Worm (Caenorhabditis elegans) whole organism, L2 larva: ENCODE results near the gene cyn-11.

Experiments
- R02D3.7 ChIP-seq: fragments of 150-350 bp; optimal IDR thresholded peaks from 2 replicates; lab custom pipeline; 2014; ENCODE audit warnings: missing biosample characterization, missing genetic modification characterization
- Y55F3AM.14 ChIP-seq: fragments of 200-800 bp; sonication (Bioruptor generic); optimal IDR thresholded peaks from 2 replicates; lab custom pipeline; 2018; ENCODE audit warnings: mild to moderate bottlenecking, missing genetic modification characterization, missing compliant biosample characterization
- aly-2 ChIP-seq: fragments of 150-350 bp; optimal IDR thresholded peaks from 2 replicates; lab custom pipeline; 2014; ENCODE audit warnings: missing biosample characterization, missing genetic modification characterization
- ama-1 ChIP-seq: fragments of 150-350 bp; optimal IDR thresholded peaks from 2 replicates; lab custom pipeline; 2018; ENCODE audit warnings: inconsistent platforms
- blmp-1 ChIP-seq: sonication (generic microtip); optimal IDR thresholded peaks from 2 replicates; lab custom pipeline; 2017; ENCODE audit warnings: missing genetic modification characterization, mild to moderate bottlenecking, missing compliant biosample characterization, antibody characterized with exemption, moderate library complexity; ENCODE audit not compliant: insufficient read depth
- ceh-82 ChIP-seq: fragments of 150-350 bp; optimal IDR thresholded peaks from 2 replicates; lab custom pipeline; 2014; ENCODE audit warnings: missing biosample characterization, missing genetic modification characterization
- dmd-4 ChIP-seq: sonication (generic microtip); optimal IDR thresholded peaks from 2 replicates; lab custom pipeline; 2017; ENCODE audit warnings: missing biosample characterization, missing genetic modification characterization
- egl-27 ChIP-seq: sonication (generic microtip); optimal IDR thresholded peaks from 3 replicates; lab custom pipeline; 2017; ENCODE audit warnings: missing biosample characterization, missing genetic modification reagents, missing genetic modification characterization
- elt-1 ChIP-seq: fragments of 150-350 bp; optimal IDR thresholded peaks from 2 replicates; lab custom pipeline; 2014; ENCODE audit warnings: missing biosample characterization, missing genetic modification characterization
- fos-1 ChIP-seq: fragments of 150-350 bp; optimal IDR thresholded peaks from 2 replicates; lab custom pipeline; 2014; ENCODE audit warnings: missing biosample characterization, missing genetic modification characterization
- lin-11 ChIP-seq: fragments of 150-350 bp; sonication (generic microtip); optimal IDR thresholded peaks from 2 replicates; lab custom pipeline; 2014; ENCODE audit warnings: missing biosample characterization, missing genetic modification characterization, inconsistent platforms, mixed read lengths
- lin-39 ChIP-seq: fragments of 150-350 bp; optimal IDR thresholded peaks from 2 replicates; lab custom pipeline; 2014; ENCODE audit warnings: missing biosample characterization, missing genetic modification reagents, missing genetic modification characterization
- lsy-2 ChIP-seq, 2 experiments: fragments of 150-350 bp in 1 of 2; sonication (generic microtip) in 1 of 2; optimal IDR thresholded peaks; 2 replicates each; lab custom pipeline; 2014 to 2017; ENCODE audit warnings: missing biosample characterization in 2 of 2, missing genetic modification characterization in 2 of 2
- mab-5 ChIP-seq: fragments of 150-350 bp; optimal IDR thresholded peaks from 2 replicates; lab custom pipeline; 2014; ENCODE audit warnings: missing biosample characterization, missing genetic modification characterization
- mbf-1 ChIP-seq: sonication (generic microtip); optimal IDR thresholded peaks from 2 replicates; lab custom pipeline; 2017; ENCODE audit warnings: missing biosample characterization, missing genetic modification characterization
- mdl-1 ChIP-seq, 2 experiments: fragments of 150-350 bp in 1 of 2; sonication (generic microtip) in 1 of 2; optimal IDR thresholded peaks; 2 replicates each; lab custom pipeline; 2017; ENCODE audit warnings: missing biosample characterization in 2 of 2, missing genetic modification characterization in 2 of 2
- nhr-129 ChIP-seq: fragments of 150-350 bp; optimal IDR thresholded peaks from 2 replicates; lab custom pipeline; 2014; ENCODE audit warnings: missing biosample characterization, missing genetic modification characterization
- nhr-23 ChIP-seq: fragments of 150-350 bp; optimal IDR thresholded peaks from 2 replicates; lab custom pipeline; 2014; ENCODE audit warnings: missing biosample characterization, missing genetic modification reagents, missing genetic modification characterization
- nhr-237 ChIP-seq: fragments of 150-350 bp; optimal IDR thresholded peaks from 2 replicates; lab custom pipeline; 2014; ENCODE audit warnings: missing biosample characterization, missing genetic modification characterization
- nhr-25 ChIP-seq: fragments of 150-350 bp; sonication (generic microtip); optimal IDR thresholded peaks from 3 replicates; lab custom pipeline; 2014; ENCODE audit warnings: missing biosample characterization, missing genetic modification characterization
- nhr-6 ChIP-seq: fragments of 150-350 bp; optimal IDR thresholded peaks from 2 replicates; lab custom pipeline; 2014; ENCODE audit warnings: missing biosample characterization, missing genetic modification characterization
- peb-1 ChIP-seq: fragments of 150-350 bp; optimal IDR thresholded peaks from 2 replicates; lab custom pipeline; 2014; ENCODE audit warnings: missing biosample characterization, missing genetic modification characterization
- sem-4 ChIP-seq: fragments of 150-350 bp; optimal IDR thresholded peaks from 2 replicates; lab custom pipeline; 2014; ENCODE audit warnings: missing biosample characterization, missing genetic modification reagents, missing genetic modification characterization
- sma-3 ChIP-seq: sonication (generic microtip); optimal IDR thresholded peaks from 2 replicates; lab custom pipeline; 2016; ENCODE audit warnings: missing genetic modification reagents, missing genetic modification characterization, missing compliant biosample characterization
- unc-39 ChIP-seq: fragments of 150-350 bp; optimal IDR thresholded peaks from 2 replicates; lab custom pipeline; 2014; ENCODE audit warnings: missing biosample characterization, missing genetic modification characterization
- unc-62 ChIP-seq: fragments of 150-350 bp; optimal IDR thresholded peaks from 2 replicates; lab custom pipeline; 2014; ENCODE audit warnings: missing biosample characterization, missing genetic modification reagents, missing genetic modification characterization
- zag-1 ChIP-seq: fragments of 150-350 bp; optimal IDR thresholded peaks from 2 replicates; lab custom pipeline; 2014; ENCODE audit warnings: missing biosample characterization, missing genetic modification characterization

Gene cyn-11

DNA sequence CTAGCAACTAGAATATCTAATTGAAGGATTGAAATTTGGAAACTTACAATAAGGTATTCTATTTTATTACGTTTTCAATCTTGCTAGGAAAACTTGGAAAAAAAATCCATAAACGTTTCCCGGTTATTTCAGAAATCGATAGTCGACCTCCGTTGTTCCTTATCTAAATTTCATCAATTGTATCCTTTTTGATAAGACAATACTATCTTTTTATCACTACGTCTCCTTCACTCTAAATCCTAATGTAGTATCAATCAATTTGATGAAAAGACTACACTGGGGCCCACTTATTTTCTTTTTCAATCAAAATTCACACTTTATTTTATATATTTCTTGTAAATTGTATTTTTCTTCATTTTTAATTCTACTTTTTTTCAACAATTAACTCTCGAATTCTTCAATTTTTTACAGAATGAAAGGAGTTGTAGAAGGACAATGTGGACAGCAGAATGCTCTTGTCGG, 11.6 kb downstream of the cyn-11 start, which contains the start of gene prx-5:
TSS of gene prx-5 (plus strand) at position 412 of the 462 bp plus-strand sequence.
- TF ChIP-seq fos-1 (tag; lab: Kevin White, UChicago) (peak; percentile 51), lsy-2 (tag; optimal IDR thresholded peaks at IDR 0.05; lab: Kevin White, UChicago) (no peak)

DNA sequence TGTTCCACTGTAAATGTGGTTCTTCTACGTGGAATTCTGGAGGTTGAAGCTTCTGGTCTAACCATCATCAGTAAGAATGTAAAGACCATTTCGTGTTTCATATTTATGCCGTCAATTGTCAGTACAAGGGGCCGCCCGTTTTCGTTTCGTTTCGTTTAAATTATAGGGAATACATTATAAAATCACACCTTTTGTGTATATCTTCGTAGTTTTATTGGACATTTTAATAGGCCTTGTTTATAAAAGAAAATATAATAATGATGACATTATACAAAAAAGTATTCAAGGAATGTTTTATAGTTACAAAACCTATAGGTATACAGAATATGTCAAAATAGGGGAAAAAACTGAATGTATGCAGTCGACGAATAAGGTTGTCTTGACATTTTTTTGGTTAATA, 12.4 kb downstream of the cyn-11 start, which contains the start of gene ceh-7:
TSS of gene ceh-7 (minus strand) at position 101 of the 400 bp plus-strand sequence.
- no peak for TF ChIP-seq R02D3.7

DNA sequence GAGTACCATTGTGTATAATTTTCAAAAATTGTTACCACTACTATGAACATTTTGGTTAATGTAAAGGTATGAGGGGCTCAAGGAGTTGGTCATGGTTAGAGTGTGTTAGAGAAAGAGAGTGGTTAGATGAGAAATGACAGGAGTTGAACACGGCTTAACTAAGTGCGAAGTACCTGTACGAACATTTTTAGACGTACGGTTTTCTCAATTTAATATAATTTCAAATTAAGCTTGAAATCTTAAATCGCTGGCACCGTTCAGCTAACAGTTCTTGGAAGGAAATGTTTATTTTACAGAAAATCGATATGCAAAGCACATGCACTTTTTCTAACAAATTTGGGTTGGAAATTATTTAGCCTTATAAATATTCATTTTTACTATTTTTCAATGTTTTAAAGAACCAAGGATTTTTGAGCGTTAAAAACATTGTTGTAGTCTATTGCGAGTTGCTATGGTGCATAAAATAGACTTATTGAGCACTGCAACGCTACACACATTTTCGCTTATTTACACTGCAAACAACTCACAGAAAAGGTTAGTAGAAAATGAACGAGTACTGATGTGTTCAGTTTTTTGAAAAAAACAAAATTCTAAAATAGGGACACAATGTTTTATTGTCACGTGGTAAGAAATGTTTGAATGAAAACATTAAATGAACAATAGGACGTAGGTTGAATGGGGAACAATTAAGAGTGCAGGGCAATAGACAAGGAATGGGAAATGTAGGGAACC, 14.3 kb downstream of the cyn-11 start, which contains the start of gene sphk-1:
TSS of gene sphk-1 (minus strand) at position 51 of the 732 bp plus-strand sequence.
- TF ChIP-seq elt-1 (no peak), zag-1 (tag; lab: Kevin White, UChicago) (no peak), sem-4 (tag; lab: Kevin White, UChicago) (no peak), unc-39 (tag; lab: Kevin White, UChicago) (no peak), sma-3 (GFP tag; lab: Kevin White, UChicago) (no peak), Y55F3AM.14 (GFP tag; lab: Kevin White, UChicago) (no peak), ama-1 (lab: Kevin White, UChicago) (no peak)

DNA sequence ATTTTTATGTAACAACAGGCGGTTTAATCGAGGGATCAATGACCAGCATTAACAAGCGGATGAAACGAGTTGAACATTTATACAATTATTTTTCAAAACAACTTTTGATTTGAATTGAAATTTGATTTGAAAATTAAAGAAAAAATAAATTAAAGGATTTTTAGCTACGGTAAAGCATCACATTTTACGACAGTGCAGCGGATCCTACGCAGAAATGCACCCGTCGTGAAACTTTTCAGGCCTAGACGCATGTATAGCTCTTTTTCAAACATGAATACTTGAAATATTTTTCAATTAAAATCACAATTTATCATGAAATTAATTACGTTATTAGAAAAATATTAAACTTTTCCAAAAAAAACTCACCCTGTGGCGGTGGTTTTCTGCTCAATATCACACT, 15.0 kb downstream of the cyn-11 start:
- peak in 1 of 2 experiments; percentile 86 for TF ChIP-seq lsy-2 (tag; optimal IDR thresholded peaks at IDR 0.05; lab: Kevin White, UChicago)
- TF ChIP-seq unc-39 (tag; lab: Kevin White, UChicago) = no peak

DNA sequence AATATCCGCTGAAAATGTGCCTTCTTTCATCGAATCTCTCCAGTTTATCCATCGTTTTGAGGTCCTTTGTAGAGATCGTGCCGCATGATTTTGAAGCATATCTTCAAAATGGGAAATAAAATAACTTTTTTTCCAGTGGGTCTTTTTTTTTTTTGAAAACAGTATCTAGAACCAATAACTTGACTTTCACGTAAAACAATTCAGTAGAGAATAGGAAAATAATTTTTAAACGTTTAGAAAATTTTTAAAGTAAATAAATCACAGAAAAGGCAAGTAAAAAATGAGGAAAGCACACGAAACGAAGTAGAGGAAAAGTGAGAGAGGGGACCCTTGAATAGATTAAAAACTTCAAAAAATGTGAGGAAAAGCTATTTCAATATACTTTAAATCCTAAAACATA, 17.3 kb downstream of the cyn-11 start, which contains the start of gene chdh-1:
TSS of gene chdh-1 (minus strand) at position 101 of the 400 bp plus-strand sequence.
- TF ChIP-seq lin-11 = no peak

DNA sequence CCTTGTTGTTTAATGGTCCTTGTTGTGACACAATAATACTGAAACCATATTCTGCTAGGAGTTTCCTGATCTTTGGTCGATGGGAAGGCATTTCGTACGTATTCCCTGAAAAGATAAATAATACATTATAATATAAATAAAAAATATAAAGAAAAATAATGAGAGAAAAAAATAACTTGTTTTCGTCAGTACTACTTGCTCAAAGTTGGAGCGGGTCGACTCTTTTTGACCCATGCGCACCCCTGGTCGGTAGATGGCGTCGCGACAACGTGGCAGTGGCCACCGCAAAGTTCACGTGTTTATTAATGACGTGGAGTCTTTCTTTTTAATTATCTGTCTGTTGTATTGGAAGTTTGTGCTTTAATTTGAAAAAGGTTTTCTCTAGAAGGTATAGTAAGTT, 20.3 kb downstream of the cyn-11 start, which contains the start of gene C34C6.10:
TSS of gene C34C6.10 (minus strand) at position 101 of the 400 bp plus-strand sequence.
- TF ChIP-seq sma-3 (GFP tag; lab: Kevin White, UChicago) = no peak
- no peak for TF ChIP-seq ceh-82 (tag; lab: Kevin White, UChicago)
- no peak for TF ChIP-seq egl-27 (tag; lab: Kevin White, UChicago)
- TF ChIP-seq dmd-4 (tag; lab: Kevin White, UChicago) = no peak
- TF ChIP-seq mab-5 = no peak
- TF ChIP-seq nhr-6 (tag; lab: Kevin White, UChicago) = no peak
- no peak for TF ChIP-seq mdl-1 (tag; optimal IDR thresholded peaks at IDR 0.05; lab: Kevin White, UChicago)
- no peak for TF ChIP-seq unc-62 (GFP tag; lab: Kevin White, UChicago)
- TF ChIP-seq ama-1 (lab: Kevin White, UChicago) = no peak
- no peak for TF ChIP-seq blmp-1 (tag; lab: Kevin White, UChicago)

DNA sequence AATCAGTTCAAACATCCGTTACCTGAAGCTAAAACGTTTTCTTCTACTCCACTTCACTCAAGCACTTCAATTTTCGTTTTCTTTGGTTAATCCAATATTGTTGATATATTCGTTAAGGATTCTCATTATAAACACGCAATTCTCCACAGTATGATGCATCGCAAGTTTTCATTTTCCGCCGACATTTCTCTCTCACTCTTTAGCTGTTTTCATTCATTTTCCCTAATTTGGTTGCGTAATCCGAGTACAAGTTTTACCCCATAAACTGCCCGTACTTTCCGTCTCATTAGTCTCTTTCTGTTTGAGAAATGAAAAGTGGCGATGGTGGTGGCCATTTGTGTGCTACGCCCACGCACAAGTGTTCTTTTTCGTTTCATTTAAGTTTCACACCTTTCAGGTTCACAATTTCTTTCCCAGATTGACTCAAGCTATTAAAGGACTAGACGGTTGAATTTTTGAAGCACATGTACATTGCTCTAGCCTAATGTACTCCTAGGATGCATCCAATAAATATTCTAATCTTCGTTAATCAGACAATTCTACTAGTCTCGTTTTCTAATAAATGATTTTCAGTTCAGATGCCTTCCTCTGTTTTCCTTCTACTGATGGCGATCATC, 24.6 kb downstream of the cyn-11 start, which contains the start of gene C34C6.3:
TSS of gene C34C6.3 (plus strand) at position 567 of the 617 bp plus-strand sequence.
- TF ChIP-seq nhr-25 (no peak), egl-27 (tag; lab: Kevin White, UChicago) (no peak), mbf-1 (tag; lab: Kevin White, UChicago) (no peak), dmd-4 (tag; lab: Kevin White, UChicago) (no peak), lin-39 (tag; lab: Kevin White, UChicago) (no peak), nhr-237 (tag; lab: Kevin White, UChicago) (no peak), aly-2 (tag; lab: Kevin White, UChicago) (no peak), peb-1 (tag; lab: Kevin White, UChicago) (no peak), nhr-23 (no peak), nhr-129 (no peak)
- TF ChIP-seq, all 48 proteins: peak for 0
